Worm (Caenorhabditis elegans) whole organism, L2 larva: Measurements from ENCODE around the gene F52D10.4.

ENCODE experiments used
- C34F6.9 ChIP-seq: fragments of 150-350 bp; optimal IDR thresholded peaks from 2 replicates; lab custom pipeline; 2014; ENCODE audit warnings: missing biosample characterization, missing genetic modification characterization
- ama-1 ChIP-seq: fragments of 150-350 bp; optimal IDR thresholded peaks from 2 replicates; lab custom pipeline; 2018; ENCODE audit warnings: inconsistent platforms
- ceh-82 ChIP-seq: fragments of 150-350 bp; optimal IDR thresholded peaks from 2 replicates; lab custom pipeline; 2014; ENCODE audit warnings: missing biosample characterization, missing genetic modification characterization
- egl-27 ChIP-seq: sonication (generic microtip); optimal IDR thresholded peaks from 3 replicates; lab custom pipeline; 2017; ENCODE audit warnings: missing biosample characterization, missing genetic modification reagents, missing genetic modification characterization
- elt-3 ChIP-seq: sonication (generic microtip); optimal IDR thresholded peaks from 2 replicates; lab custom pipeline; 2017; ENCODE audit warnings: missing biosample characterization, missing genetic modification characterization
- fos-1 ChIP-seq: fragments of 150-350 bp; optimal IDR thresholded peaks from 2 replicates; lab custom pipeline; 2014; ENCODE audit warnings: missing biosample characterization, missing genetic modification characterization
- lin-11 ChIP-seq: fragments of 150-350 bp; sonication (generic microtip); optimal IDR thresholded peaks from 2 replicates; lab custom pipeline; 2014; ENCODE audit warnings: missing biosample characterization, missing genetic modification characterization, inconsistent platforms, mixed read lengths
- lin-39 ChIP-seq: fragments of 150-350 bp; optimal IDR thresholded peaks from 2 replicates; lab custom pipeline; 2014; ENCODE audit warnings: missing biosample characterization, missing genetic modification reagents, missing genetic modification characterization
- mdl-1 ChIP-seq, 2 experiments: fragments of 150-350 bp in 1 of 2; sonication (generic microtip) in 1 of 2; optimal IDR thresholded peaks; 2 replicates each; lab custom pipeline; 2017; ENCODE audit warnings: missing biosample characterization in 2 of 2, missing genetic modification characterization in 2 of 2
- nhr-11 ChIP-seq: fragments of 150-350 bp; optimal IDR thresholded peaks from 2 replicates; lab custom pipeline; 2014; ENCODE audit warnings: missing biosample characterization, missing genetic modification characterization
- nhr-237 ChIP-seq: fragments of 150-350 bp; optimal IDR thresholded peaks from 2 replicates; lab custom pipeline; 2014; ENCODE audit warnings: missing biosample characterization, missing genetic modification characterization
- unc-39 ChIP-seq: fragments of 150-350 bp; optimal IDR thresholded peaks from 2 replicates; lab custom pipeline; 2014; ENCODE audit warnings: missing biosample characterization, missing genetic modification characterization
- zag-1 ChIP-seq: fragments of 150-350 bp; optimal IDR thresholded peaks from 2 replicates; lab custom pipeline; 2014; ENCODE audit warnings: missing biosample characterization, missing genetic modification characterization
- ztf-11 ChIP-seq: sonication (generic microtip); optimal IDR thresholded peaks from 2 replicates; lab custom pipeline; 2017; ENCODE audit warnings: missing biosample characterization, missing genetic modification characterization

DNA sequence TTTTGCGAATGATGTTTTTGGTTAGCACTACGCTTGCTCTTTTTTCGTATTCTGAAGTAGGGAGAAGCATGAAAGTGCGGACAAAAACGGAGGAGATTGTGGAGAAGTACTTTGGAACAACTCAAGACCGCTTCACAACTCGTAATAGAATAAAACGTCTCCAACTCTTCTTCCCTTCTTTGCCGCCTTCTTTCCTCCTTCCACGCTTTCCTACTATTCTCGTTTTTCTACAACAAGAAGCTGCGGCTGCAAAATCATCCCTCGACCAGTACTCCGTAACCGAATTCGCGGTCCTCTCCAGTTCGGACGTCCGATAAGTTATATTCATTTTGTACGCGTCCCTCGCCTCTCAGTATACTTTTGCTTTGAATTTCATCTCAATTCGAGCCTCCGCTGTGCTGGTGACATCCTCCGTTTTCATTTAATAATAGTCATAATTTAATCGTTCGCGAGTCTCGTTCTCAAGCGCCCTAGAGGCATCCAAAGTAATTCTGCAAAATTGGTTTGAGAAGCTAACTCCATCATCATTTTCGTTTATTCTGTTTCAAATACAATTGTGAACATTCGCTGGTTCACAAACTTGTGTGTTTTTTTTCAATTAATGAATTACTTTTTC lies 47.4 kb upstream of the F52D10.4 start:
- no peak for TF ChIP-seq elt-3
- no peak for TF ChIP-seq unc-39
- TF ChIP-seq ama-1 (lab: Kevin White, UChicago), result no peak
- TF ChIP-seq nhr-237 (tag; lab: Kevin White, UChicago), result no peak
- TF ChIP-seq ceh-82, result no peak
- TF ChIP-seq nhr-11, result no peak
- no peak for TF ChIP-seq lin-39 (tag; lab: Kevin White, UChicago)
- no peak for TF ChIP-seq mdl-1 (tag; optimal IDR thresholded peaks at IDR 0.05; lab: Kevin White, UChicago)
- no peak for TF ChIP-seq ztf-11
- no peak for TF ChIP-seq zag-1 (tag; lab: Kevin White, UChicago)
- TF ChIP-seq fos-1 (tag; lab: Kevin White, UChicago), result no peak
- TF ChIP-seq lin-11, result no peak
- TF ChIP-seq egl-27 (tag; lab: Kevin White, UChicago), result no peak
- no peak for TF ChIP-seq C34F6.9 (tag; lab: Kevin White, UChicago)
